Worm (Caenorhabditis elegans) whole organism, L4 larva: Measurements from ENCODE around the gene ttbk-8.1.

ENCODE experiments used
- Y105C5A.15 ChIP-seq: fragments of 200-800 bp; sonication (Bioruptor generic); IDR thresholded peaks from 2 replicates; pipeline ENCODE4 v1.3.6; 2022; ENCODE audit warnings: missing genetic modification characterization, missing compliant biosample characterization
- aha-1 ChIP-seq: fragments of 150-350 bp; peaks from one replicate; lab custom pipeline; 2014; ENCODE audit warnings: missing biosample characterization, missing genetic modification characterization
- ceh-82 ChIP-seq: sonication (generic microtip); optimal IDR thresholded peaks from 2 replicates; lab custom pipeline; 2017; ENCODE audit warnings: missing biosample characterization, missing genetic modification characterization
- cey-2 ChIP-seq: sonication (generic microtip); optimal IDR thresholded peaks from 3 replicates; lab custom pipeline; 2017; ENCODE audit warnings: missing genetic modification characterization, mild to moderate bottlenecking, missing compliant biosample characterization, antibody characterized with exemption, borderline replicate concordance; ENCODE audit not compliant: insufficient read depth
- dmd-6 ChIP-seq: fragments of 200-800 bp; sonication (Bioruptor generic); IDR thresholded peaks from 2 replicates; pipeline ENCODE4 v1.3.6; 2022; ENCODE audit warnings: missing genetic modification reagents, missing genetic modification characterization, missing compliant biosample characterization
- fos-1 ChIP-seq: fragments of 150-350 bp; optimal IDR thresholded peaks from 2 replicates; lab custom pipeline; 2014; ENCODE audit warnings: missing biosample characterization, missing genetic modification characterization
- gei-8 ChIP-seq: fragments of 200-800 bp; sonication (Bioruptor generic); optimal IDR thresholded peaks from 2 replicates; lab custom pipeline; 2018; ENCODE audit warnings: mild to moderate bottlenecking, missing genetic modification characterization, missing compliant biosample characterization
- nhr-237 ChIP-seq: sonication (generic microtip); optimal IDR thresholded peaks from 2 replicates; lab custom pipeline; 2017; ENCODE audit warnings: missing biosample characterization, missing genetic modification characterization
- nhr-77 ChIP-seq: fragments of 150-350 bp; optimal IDR thresholded peaks from 2 replicates; lab custom pipeline; 2014; ENCODE audit warnings: missing biosample characterization, missing genetic modification characterization
- pha-4 ChIP-seq, 2 experiments: fragments of 150-350 bp in 1 of 2; fragments of 200-800 bp in 1 of 2; sonication (Bioruptor generic) in 1 of 2; IDR thresholded peaks in 1 of 2; optimal IDR thresholded peaks in 1 of 2; 2 replicates each; pipeline versions ENCODE4 v1.3.6 to Lab custom; 2014 to 2022; ENCODE audit warnings: missing genetic modification characterization in 2 of 2, missing genetic modification reagents in 2 of 2, missing biosample characterization in 1 of 2, missing compliant biosample characterization in 1 of 2
- snpc-4 ChIP-seq: fragments of 150-350 bp; optimal IDR thresholded peaks from 2 replicates; lab custom pipeline; 2014; ENCODE audit warnings: missing biosample characterization, missing genetic modification characterization
- unc-62 ChIP-seq, 3 experiments: fragments of 150-350 bp in 1 of 3; sonication (generic microtip); optimal IDR thresholded peaks in 2 of 3; peaks in 1 of 3; 1 replicate in 1 of 3; 2 replicates in 2 of 3; lab custom pipeline; 2014 to 2017; ENCODE audit warnings: missing biosample characterization in 3 of 3, missing genetic modification characterization in 3 of 3, missing genetic modification reagents in 3 of 3, missing genotype in 1 of 3

DNA sequence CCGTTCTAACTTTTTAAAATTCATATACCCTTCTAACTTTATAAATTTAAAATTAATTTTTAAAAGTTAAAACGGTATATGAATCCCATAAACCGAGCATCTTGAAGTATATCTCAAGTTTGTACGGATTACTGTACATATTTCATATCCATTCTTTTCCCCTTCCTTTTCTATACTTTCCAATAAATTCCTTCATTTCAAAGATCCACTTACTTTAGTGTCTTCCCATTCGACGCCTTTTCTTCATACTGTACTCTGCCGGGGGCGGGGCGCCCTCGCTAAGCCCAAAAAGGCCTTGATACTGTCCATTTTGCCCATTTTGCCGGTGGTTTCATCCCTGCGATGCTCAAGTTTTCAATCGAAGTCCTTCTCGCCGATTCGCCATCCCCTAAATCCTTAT is 6.3 kb upstream of the ttbk-8.1 start, which contains the start of gene fezf-1:
- TF ChIP-seq dmd-6 (GFP tag; lab: Robert Waterston, UW), result no peak
- TF ChIP-seq pha-4 (GFP tag; IDR thresholded peaks at IDR 0.05; lab: Robert Waterston, UW), result no peak
- TF ChIP-seq pha-4 (tag; optimal IDR thresholded peaks at IDR 0.05; lab: Kevin White, UChicago), result no peak
- no peak for TF ChIP-seq Y105C5A.15 (GFP tag; lab: Robert Waterston, UW)
- TF ChIP-seq cey-2 (tag; lab: Kevin White, UChicago), result no peak
- no peak for TF ChIP-seq unc-62 (GFP tag; optimal IDR thresholded peaks at IDR 0.05 in 1 of 2; lab: Kevin White, UChicago)
- TF ChIP-seq unc-62 (tag; optimal IDR thresholded peaks at IDR 0.05; lab: Kevin White, UChicago), result no peak
- no peak for TF ChIP-seq snpc-4 (tag; lab: Kevin White, UChicago)
- TF ChIP-seq gei-8, result no peak
- no peak for TF ChIP-seq ceh-82
- TF ChIP-seq nhr-77, result no peak
- no peak for TF ChIP-seq nhr-237
- no peak for TF ChIP-seq fos-1 (tag; lab: Kevin White, UChicago)
- TF ChIP-seq aha-1 (tag; lab: Kevin White, UChicago), result no peak
